Fruit fly (Drosophila melanogaster) whole organism, wandering third instar larva: ENCODE data around the gene CG14929.

ENCODE experiments used
- Jra ChIP-seq: sonication (Bioruptor generic); optimal IDR thresholded peaks from 2 replicates; lab custom pipeline; 2016; ENCODE audit warnings: missing biosample characterization, missing genetic modification characterization
- N ChIP-seq: fragments of >200 bp; optimal IDR thresholded peaks from 2 replicates; lab custom pipeline; 2018; ENCODE audit warnings: missing biosample characterization, missing external identifiers, missing genetic modification characterization
- OdsH ChIP-seq: fragments of 200-800 bp; sonication (Bioruptor generic); optimal IDR thresholded peaks from 2 replicates; lab custom pipeline; 2016; ENCODE audit warnings: missing biosample characterization, mild to moderate bottlenecking, missing genetic modification characterization
- dmrt93B ChIP-seq: fragments of 200-800 bp; sonication (Bioruptor generic); optimal IDR thresholded peaks from 2 replicates; lab custom pipeline; 2018; ENCODE audit warnings: missing biosample characterization, mild to moderate bottlenecking, missing genetic modification characterization
- pan ChIP-seq: fragments of >200 bp; optimal IDR thresholded peaks from 2 replicates; lab custom pipeline; 2017
- psq ChIP-seq: fragments of 200-800 bp; sonication (Bioruptor generic); optimal IDR thresholded peaks from 3 replicates; lab custom pipeline; 2017; ENCODE audit warnings: missing biosample characterization, mild to moderate bottlenecking, missing genetic modification characterization, moderate library complexity
- tai ChIP-seq: sonication (Bioruptor generic); optimal IDR thresholded peaks from 2 replicates; lab custom pipeline; 2016; ENCODE audit warnings: missing biosample characterization, missing genetic modification characterization
- usp ChIP-seq: fragments of >200 bp; optimal IDR thresholded peaks from 2 replicates; lab custom pipeline; 2017; ENCODE audit warnings: missing biosample characterization, missing genetic modification characterization

dm6 chr2L:11521185-11521584 lies 1.6 kb downstream of the CG14929 start, which contains the start of gene CG14930:
- TF ChIP-seq pan (lab: Kevin White, UChicago) (no peak), dmrt93B (no peak), psq (no peak), Jra (no peak), usp (GFP tag; lab: Kevin White, UChicago) (no peak), N (no peak), tai (GFP tag; lab: Kevin White, UChicago) (no peak), OdsH (no peak)
